Fruit fly (Drosophila melanogaster) whole organism, wandering third instar larva: ENCODE results near the gene CG18666.

Experiments used
- Abd-B ChIP-seq: fragments of >200 bp; optimal IDR thresholded peaks from 2 replicates; lab custom pipeline; 2017; ENCODE audit warnings: missing biosample characterization, missing genetic modification characterization
- CG32264 ChIP-seq: fragments of 200-800 bp; sonication (Bioruptor generic); optimal IDR thresholded peaks from 2 replicates; lab custom pipeline; 2016; ENCODE audit warnings: missing biosample characterization, missing genetic modification characterization
- CG9705 ChIP-seq: fragments of 200-800 bp; sonication (Bioruptor generic); optimal IDR thresholded peaks from 2 replicates; lab custom pipeline; 2018; ENCODE audit warnings: missing biosample characterization, mild to moderate bottlenecking, missing genetic modification characterization
- CrebA ChIP-seq: fragments of 200-800 bp; sonication (Bioruptor generic); optimal IDR thresholded peaks from 2 replicates; lab custom pipeline; 2016; ENCODE audit warnings: missing biosample characterization, mild to moderate bottlenecking, missing genetic modification characterization, borderline replicate concordance
- Dfd ChIP-seq: fragments of >200 bp; optimal IDR thresholded peaks from 2 replicates; lab custom pipeline; 2017; ENCODE audit warnings: missing biosample characterization, missing genetic modification characterization
- Dif ChIP-seq: fragments of 200-275, 200-300 bp; sonication (Bioruptor generic); optimal IDR thresholded peaks from 2 replicates; lab custom pipeline; 2018; ENCODE audit warnings: missing biosample characterization, missing genetic modification characterization; ENCODE audit not compliant: partially characterized antibody
- GATAd ChIP-seq: sonication (Bioruptor generic); optimal IDR thresholded peaks from 2 replicates; lab custom pipeline; 2016; ENCODE audit warnings: missing biosample characterization, missing genetic modification characterization
- HLH106 ChIP-seq: fragments of 200-800 bp; optimal IDR thresholded peaks from 3 replicates; lab custom pipeline; 2019; ENCODE audit warnings: missing biosample characterization, mild to moderate bottlenecking, missing genetic modification characterization, moderate library complexity
- Hnf4 ChIP-seq: fragments of 200-800 bp; sonication (Bioruptor generic); optimal IDR thresholded peaks from 2 replicates; lab custom pipeline; 2016; ENCODE audit warnings: missing biosample characterization, mild to moderate bottlenecking, missing genetic modification characterization
- Hr78 ChIP-seq: fragments of >200 bp; optimal IDR thresholded peaks from 2 replicates; lab custom pipeline; 2017; ENCODE audit warnings: missing biosample characterization, missing genetic modification characterization
- Hr83 ChIP-seq: fragments of 200-300 bp; sonication (Bioruptor generic); optimal IDR thresholded peaks from 2 replicates; lab custom pipeline; 2016; ENCODE audit warnings: missing biosample characterization, mild to moderate bottlenecking, missing genetic modification characterization, moderate library complexity; ENCODE audit not compliant: poor library complexity, severe bottlenecking
- Jra ChIP-seq: sonication (Bioruptor generic); optimal IDR thresholded peaks from 2 replicates; lab custom pipeline; 2016; ENCODE audit warnings: missing biosample characterization, missing genetic modification characterization
- Mio ChIP-seq: sonication (Bioruptor generic); optimal IDR thresholded peaks from 2 replicates; lab custom pipeline; 2016; ENCODE audit warnings: missing biosample characterization, missing genetic modification characterization
- Myc ChIP-seq: fragments of >200 bp; optimal IDR thresholded peaks from 2 replicates; lab custom pipeline; 2017
- N ChIP-seq: fragments of >200 bp; optimal IDR thresholded peaks from 2 replicates; lab custom pipeline; 2018; ENCODE audit warnings: missing biosample characterization, missing external identifiers, missing genetic modification characterization
- OdsH ChIP-seq: fragments of 200-800 bp; sonication (Bioruptor generic); optimal IDR thresholded peaks from 2 replicates; lab custom pipeline; 2016; ENCODE audit warnings: missing biosample characterization, mild to moderate bottlenecking, missing genetic modification characterization
- Rel ChIP-seq, 2 experiments: fragments of 200-800 bp; sonication (Bioruptor generic) in 1 of 2; optimal IDR thresholded peaks; 2 replicates in 1 of 2; 3 replicates in 1 of 2; lab custom pipeline; 2016 to 2019; ENCODE audit warnings: mild to moderate bottlenecking in 2 of 2, missing biosample characterization in 2 of 2, missing genetic modification characterization in 2 of 2, moderate library complexity in 1 of 2
- Sp1 ChIP-seq: fragments of 200-800 bp; sonication (Bioruptor generic); optimal IDR thresholded peaks from 3 replicates; lab custom pipeline; 2019; ENCODE audit warnings: missing biosample characterization, mild to moderate bottlenecking, missing genetic modification characterization, moderate library complexity
- Vsx2 ChIP-seq: fragments of 200-300, 225-300 bp; sonication (Bioruptor generic); optimal IDR thresholded peaks from 2 replicates; lab custom pipeline; 2018; ENCODE audit warnings: missing biosample characterization, missing genetic modification characterization; ENCODE audit not compliant: partially characterized antibody
- br ChIP-seq: fragments of 200-800 bp; sonication (Bioruptor generic); optimal IDR thresholded peaks from 2 replicates; lab custom pipeline; 2016; ENCODE audit warnings: missing biosample characterization, missing genetic modification characterization
- brk ChIP-seq: fragments of 200-800 bp; sonication (Bioruptor generic); optimal IDR thresholded peaks from 2 replicates; lab custom pipeline; 2016; ENCODE audit warnings: missing biosample characterization, mild to moderate bottlenecking, missing genetic modification characterization
- dl ChIP-seq, 2 experiments: fragments of 175-275, 200-275 bp in 1 of 2; fragments of 200-275 bp in 1 of 2; sonication (Bioruptor generic); optimal IDR thresholded peaks; lab custom pipeline; 2018; ENCODE audit warnings: mild to moderate bottlenecking in 2 of 2, missing biosample characterization in 2 of 2, missing genetic modification characterization in 2 of 2, moderate library complexity in 2 of 2; ENCODE audit not compliant: partially characterized antibody in 2 of 2, insufficient read depth in 1 of 2
- dmrt93B ChIP-seq: fragments of 200-800 bp; sonication (Bioruptor generic); optimal IDR thresholded peaks from 2 replicates; lab custom pipeline; 2018; ENCODE audit warnings: missing biosample characterization, mild to moderate bottlenecking, missing genetic modification characterization
- dsf ChIP-seq: sonication (Bioruptor generic); optimal IDR thresholded peaks from 2 replicates; lab custom pipeline; 2016; ENCODE audit warnings: missing biosample characterization, missing genetic modification characterization, borderline replicate concordance
- ey ChIP-seq: fragments of 200-800 bp; sonication (Bioruptor generic); optimal IDR thresholded peaks from 2 replicates; lab custom pipeline; 2016; ENCODE audit warnings: missing biosample characterization, missing genetic modification characterization
- foxo ChIP-seq, 2 experiments: fragments of 200-800 bp; sonication (Bioruptor generic); optimal IDR thresholded peaks; 2 replicates in 1 of 2; 3 replicates in 1 of 2; lab custom pipeline; 2016 to 2017; ENCODE audit warnings: missing biosample characterization in 2 of 2, missing genetic modification characterization in 2 of 2
- fru ChIP-seq: fragments of 200-800 bp; sonication (Bioruptor generic); optimal IDR thresholded peaks from 3 replicates; lab custom pipeline; 2016; ENCODE audit warnings: missing biosample characterization, mild to moderate bottlenecking, missing genetic modification characterization
- h ChIP-seq: fragments of 200-800 bp; sonication (Bioruptor generic); optimal IDR thresholded peaks from 3 replicates; lab custom pipeline; 2016; ENCODE audit warnings: missing biosample characterization, mild to moderate bottlenecking, missing genetic modification characterization
- jim ChIP-seq: fragments of 175-275, 200-325 bp; sonication (Bioruptor generic); optimal IDR thresholded peaks from 2 replicates; lab custom pipeline; 2016; ENCODE audit warnings: missing biosample characterization, mild to moderate bottlenecking, missing genetic modification characterization
- lola ChIP-seq: fragments of >200 bp; optimal IDR thresholded peaks from 2 replicates; lab custom pipeline; 2017; ENCODE audit warnings: missing biosample characterization, missing genetic modification characterization
- pan ChIP-seq: fragments of >200 bp; optimal IDR thresholded peaks from 2 replicates; lab custom pipeline; 2017
- psq ChIP-seq: fragments of 200-800 bp; sonication (Bioruptor generic); optimal IDR thresholded peaks from 3 replicates; lab custom pipeline; 2017; ENCODE audit warnings: missing biosample characterization, mild to moderate bottlenecking, missing genetic modification characterization, moderate library complexity
- rgr ChIP-seq: fragments of 200-800 bp; sonication (Bioruptor generic); optimal IDR thresholded peaks from 3 replicates; lab custom pipeline; 2016; ENCODE audit warnings: missing biosample characterization, mild to moderate bottlenecking, missing genetic modification characterization
- sage ChIP-seq: fragments of 200-800 bp; sonication (Bioruptor generic); optimal IDR thresholded peaks from 2 replicates; lab custom pipeline; 2016; ENCODE audit warnings: missing biosample characterization, mild to moderate bottlenecking, missing genetic modification characterization
- sv ChIP-seq: fragments of 200-800 bp; sonication (Bioruptor generic); optimal IDR thresholded peaks from 3 replicates; lab custom pipeline; 2016; ENCODE audit warnings: missing biosample characterization, missing genetic modification characterization
- tai ChIP-seq: sonication (Bioruptor generic); optimal IDR thresholded peaks from 2 replicates; lab custom pipeline; 2016; ENCODE audit warnings: missing biosample characterization, missing genetic modification characterization
- usp ChIP-seq: fragments of >200 bp; optimal IDR thresholded peaks from 2 replicates; lab custom pipeline; 2017; ENCODE audit warnings: missing biosample characterization, missing genetic modification characterization
- woc ChIP-seq: sonication (Bioruptor generic); optimal IDR thresholded peaks from 2 replicates; lab custom pipeline; 2016; ENCODE audit warnings: missing biosample characterization, mild to moderate bottlenecking, missing genetic modification characterization

Gene CG18666

DNA sequence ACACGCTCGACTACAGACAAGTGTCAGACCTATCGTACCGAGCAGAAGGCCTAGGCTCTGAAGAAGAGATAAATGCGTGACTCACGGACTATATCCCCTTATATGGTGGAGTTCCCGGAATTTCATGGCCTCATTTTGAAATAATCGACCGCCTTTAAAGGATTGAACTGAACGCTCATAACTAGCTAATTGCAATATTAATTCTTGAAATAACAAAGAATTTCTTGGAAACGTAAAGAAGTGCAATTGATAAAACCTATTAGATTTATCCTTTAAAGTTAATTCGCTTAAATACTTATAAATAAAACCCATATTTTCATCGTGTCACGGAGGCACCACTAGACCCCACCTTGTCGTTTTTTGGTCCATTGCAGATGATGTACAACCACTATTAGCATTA lies 6.5 kb downstream of the CG18666 start:
- TF ChIP-seq Vsx2 (GFP tag; lab: Kevin White, UChicago) (no peak), Rel (GFP tag; optimal IDR thresholded peaks at IDR 0.05; lab: Kevin White, UChicago) (no peak), Rel (tag; optimal IDR thresholded peaks at IDR 0.05; lab: Kevin White, UChicago) (peak; percentile 3)

DNA sequence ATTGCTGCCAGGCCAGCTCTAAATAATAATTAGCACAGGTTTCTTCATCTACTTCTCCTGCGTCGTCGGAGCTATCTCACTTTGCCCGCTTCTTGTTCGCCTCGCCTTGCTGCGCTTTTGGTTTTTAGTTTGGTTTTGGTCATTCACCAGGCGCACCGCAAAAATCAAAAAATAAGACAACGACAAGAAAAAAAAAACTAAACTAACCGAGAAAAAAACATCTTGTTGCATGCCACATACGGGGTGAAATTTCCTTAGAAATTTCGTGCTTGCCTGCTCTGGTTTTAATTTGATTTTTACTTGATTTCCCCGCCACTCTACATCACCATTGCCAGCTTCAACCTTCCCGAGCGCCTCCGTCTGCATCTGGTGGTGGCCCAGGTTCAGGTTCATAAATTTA lies 7.2 kb downstream of the CG18666 start:
- TF ChIP-seq dsf (GFP tag; lab: Kevin White, UChicago), result no peak
- TF ChIP-seq jim (GFP tag; lab: Kevin White, UChicago), result no peak
- no peak for TF ChIP-seq Hr78 (GFP tag; lab: Kevin White, UChicago)
- no peak for TF ChIP-seq CG32264 (GFP tag; lab: Kevin White, UChicago)
- TF ChIP-seq Mio (GFP tag; lab: Kevin White, UChicago), result no peak
- no peak for TF ChIP-seq woc (GFP tag; lab: Kevin White, UChicago)
- TF ChIP-seq Abd-B (GFP tag; lab: Kevin White, UChicago), result no peak
- TF ChIP-seq Dif (GFP tag; lab: Kevin White, UChicago), result no peak
- TF ChIP-seq pan (lab: Kevin White, UChicago), result no peak
- TF ChIP-seq foxo (GFP tag; optimal IDR thresholded peaks at IDR 0.05; lab: Kevin White, UChicago), result no peak
- TF ChIP-seq Hnf4, result no peak
- TF ChIP-seq tai (GFP tag; lab: Kevin White, UChicago), result no peak
- TF ChIP-seq Jra, result no peak
- no peak for TF ChIP-seq br (GFP tag; lab: Kevin White, UChicago)
- no peak for TF ChIP-seq ey (GFP tag; lab: Kevin White, UChicago)
- TF ChIP-seq Rel (GFP tag; optimal IDR thresholded peaks at IDR 0.05; lab: Kevin White, UChicago), result no peak
- TF ChIP-seq Rel (tag; optimal IDR thresholded peaks at IDR 0.05; lab: Kevin White, UChicago), result no peak

dm6 chr2L:11044678-11045466 lies 10.3 kb downstream of the CG18666 start:
- TF ChIP-seq CG32264 (GFP tag; lab: Kevin White, UChicago), result peak; percentile 21
- peak; percentile 79 for TF ChIP-seq psq
- TF ChIP-seq h (GFP tag; lab: Kevin White, UChicago), result peak; percentile 72
- peak; percentile 29 for TF ChIP-seq HLH106 (tag; lab: Kevin White, UChicago)
- no peak for TF ChIP-seq jim (GFP tag; lab: Kevin White, UChicago)
- peak; percentile 70 for TF ChIP-seq Sp1 (GFP tag; lab: Kevin White, UChicago)
- TF ChIP-seq Vsx2 (GFP tag; lab: Kevin White, UChicago), result no peak
- no peak for TF ChIP-seq usp (GFP tag; lab: Kevin White, UChicago)
- TF ChIP-seq Mio (GFP tag; lab: Kevin White, UChicago), result no peak
- TF ChIP-seq brk (GFP tag; lab: Kevin White, UChicago), result peak; percentile 39
- TF ChIP-seq Rel (GFP tag; optimal IDR thresholded peaks at IDR 0.05; lab: Kevin White, UChicago), result peak; percentile 30
- TF ChIP-seq Rel (tag; optimal IDR thresholded peaks at IDR 0.05; lab: Kevin White, UChicago), result peak; percentile 63
- no peak for TF ChIP-seq sv
- TF ChIP-seq Hr78 (GFP tag; lab: Kevin White, UChicago), result no peak
- no peak for TF ChIP-seq N (GFP tag; lab: Kevin White, UChicago)
- TF ChIP-seq Myc (lab: Kevin White, UChicago), result no peak
- TF ChIP-seq lola (GFP tag; lab: Kevin White, UChicago), result no peak
- TF ChIP-seq GATAd (GFP tag; lab: Kevin White, UChicago), result no peak
- peak; percentile 87 for TF ChIP-seq OdsH (GFP tag; lab: Kevin White, UChicago)
- TF ChIP-seq Abd-B (GFP tag; lab: Kevin White, UChicago), result no peak
- TF ChIP-seq dmrt93B, result peak; percentile 22
- peak; percentile 78 for TF ChIP-seq Dif (GFP tag; lab: Kevin White, UChicago)
- TF ChIP-seq CrebA (GFP tag; lab: Kevin White, UChicago), result no peak
- TF ChIP-seq fru, result peak; percentile 70
- TF ChIP-seq CG9705 (GFP tag; lab: Kevin White, UChicago), result peak; percentile 58
- peak; percentile 31 for TF ChIP-seq woc (GFP tag; lab: Kevin White, UChicago)
- peak; percentile 49 for TF ChIP-seq sage (GFP tag; lab: Kevin White, UChicago)
- peak in 1 of 2 experiments; percentile 91 for TF ChIP-seq dl (GFP tag; optimal IDR thresholded peaks at IDR 0.05; lab: Kevin White, UChicago; ENCODE audit: insufficient read depth in 1 of 2, partially characterized antibody in 2 of 2)
- no peak for TF ChIP-seq pan (lab: Kevin White, UChicago)
- peak; percentile 16 for TF ChIP-seq Jra
- peak; percentile 84 for TF ChIP-seq br (GFP tag; lab: Kevin White, UChicago)
- TF ChIP-seq foxo (GFP tag; optimal IDR thresholded peaks at IDR 0.05; lab: Kevin White, UChicago), result peak in 1 of 2 experiments; percentile 88
- TF ChIP-seq dsf (GFP tag; lab: Kevin White, UChicago), result no peak
- peak; percentile 87 for TF ChIP-seq rgr (GFP tag; lab: Kevin White, UChicago)
- peak; percentile 1 for TF ChIP-seq Dfd
- TF ChIP-seq Hnf4, result peak; percentile 55
- TF ChIP-seq ey (GFP tag; lab: Kevin White, UChicago), result peak; percentile 90
- peak; percentile 2 for TF ChIP-seq Hr83 (GFP tag; lab: Kevin White, UChicago)
- TF ChIP-seq tai (GFP tag; lab: Kevin White, UChicago), result peak; percentile 85
